Worm (Caenorhabditis elegans) whole organism, mixed stage, embryonic: ENCODE data around the gene F57G12.2.

Experiments used
- lin-13 ChIP-seq: fragments of 150-350 bp; optimal IDR thresholded peaks from 2 replicates; lab custom pipeline; 2014; ENCODE audit warnings: missing biosample characterization, missing genetic modification characterization
- nhr-12 ChIP-seq: fragments of 150-350 bp; optimal IDR thresholded peaks from 2 replicates; lab custom pipeline; 2014; ENCODE audit warnings: missing biosample characterization, missing genetic modification characterization
- nhr-28 ChIP-seq: fragments of 150-350 bp; optimal IDR thresholded peaks from 2 replicates; lab custom pipeline; 2014; ENCODE audit warnings: missing biosample characterization, missing genetic modification characterization
- nhr-76 ChIP-seq: sonication (generic microtip); optimal IDR thresholded peaks from 2 replicates; lab custom pipeline; 2017; ENCODE audit warnings: missing biosample characterization, missing genetic modification characterization
- unc-62 ChIP-seq: fragments of 150-350 bp; optimal IDR thresholded peaks from 2 replicates; lab custom pipeline; 2014; ENCODE audit warnings: missing biosample characterization, missing genetic modification reagents, missing genetic modification characterization
- ztf-11 ChIP-seq: fragments of 150-350 bp; optimal IDR thresholded peaks from 2 replicates; lab custom pipeline; 2014; ENCODE audit warnings: missing biosample characterization, missing genetic modification characterization

DNA sequence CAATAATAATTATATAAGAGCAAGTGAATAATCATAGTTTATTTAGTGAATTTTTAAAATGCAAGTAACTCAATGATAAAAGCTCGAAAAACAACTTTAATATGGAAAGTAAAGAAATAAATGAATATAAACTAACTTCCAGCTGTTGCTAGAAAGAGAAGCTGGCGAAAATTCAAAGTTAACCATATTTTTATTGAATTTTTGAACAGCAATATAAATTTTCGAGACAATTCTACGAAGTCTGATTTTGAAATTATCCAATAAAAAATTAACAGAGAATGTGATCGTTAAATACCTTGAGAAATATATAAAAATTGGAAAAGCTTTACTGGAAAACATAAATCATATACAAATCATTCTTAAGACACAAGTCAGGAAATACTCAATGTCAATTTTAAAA is 26.7 kb upstream of the F57G12.2 start:
- no peak for TF ChIP-seq nhr-76 (tag; lab: Kevin White, UChicago)
- TF ChIP-seq ztf-11 (tag; lab: Kevin White, UChicago), result no peak
- no peak for TF ChIP-seq nhr-28 (tag; lab: Kevin White, UChicago)
- no peak for TF ChIP-seq unc-62
- no peak for TF ChIP-seq nhr-12
- no peak for TF ChIP-seq lin-13 (tag; lab: Kevin White, UChicago)
